Fruit fly (Drosophila melanogaster) whole organism, embryonic: ENCODE results near the gene Pep.
A peak's percentile ranks its signal among the peaks of the same experiment; 100 is the strongest.

Experiments used
- Asciz ChIP-seq: fragments of 200-800 bp; sonication (Bioruptor generic); optimal IDR thresholded peaks from 2 replicates; lab custom pipeline; 2017; ENCODE audit warnings: missing biosample characterization, mild to moderate bottlenecking, missing genetic modification characterization, missing genetic modification reagents
- Atf6 ChIP-seq: fragments of 200-800 bp; sonication (Bioruptor generic); IDR thresholded peaks from 2 replicates; pipeline ENCODE4 v1.3.6; 2022; ENCODE audit warnings: missing biosample characterization, missing genetic modification characterization
- CG11085 ChIP-seq: fragments of 200-800 bp; sonication (Bioruptor generic); IDR thresholded peaks from 2 replicates; pipeline ENCODE4 v1.3.6; 2022; ENCODE audit warnings: missing biosample characterization, missing genetic modification characterization
- CG12769 ChIP-seq: fragments of 200-800 bp; sonication (Bioruptor generic); optimal IDR thresholded peaks from 2 replicates; lab custom pipeline; 2019; ENCODE audit warnings: missing biosample characterization, mild to moderate bottlenecking, missing genetic modification characterization, moderate library complexity
- CG13287 ChIP-seq: fragments of 200-800 bp; sonication (Bioruptor generic); IDR thresholded peaks from 2 replicates; pipeline ENCODE4 v1.3.6; 2022; ENCODE audit warnings: missing biosample characterization, missing genetic modification characterization; ENCODE audit not compliant: partially characterized antibody
- CG13296 ChIP-seq: fragments of 200-800 bp; sonication (Bioruptor generic); optimal IDR thresholded peaks from 3 replicates; lab custom pipeline; 2018; ENCODE audit warnings: missing biosample characterization, mild to moderate bottlenecking, missing genetic modification characterization
- CG13624 ChIP-seq: fragments of 200-800 bp; sonication (Bioruptor generic); optimal IDR thresholded peaks from 2 replicates; lab custom pipeline; 2016; ENCODE audit warnings: missing biosample characterization, missing genetic modification characterization
- CG15269 ChIP-seq: fragments of 200-800 bp; sonication (Bioruptor generic); optimal IDR thresholded peaks from 2 replicates; lab custom pipeline; 2018; ENCODE audit warnings: missing biosample characterization, mild to moderate bottlenecking, missing genetic modification characterization, moderate library complexity
- CG16863 ChIP-seq: fragments of 200-800 bp; sonication (Bioruptor generic); optimal IDR thresholded peaks from 3 replicates; lab custom pipeline; 2016; ENCODE audit warnings: missing biosample characterization, missing genetic modification characterization
- CG2678 ChIP-seq: fragments of 200-800 bp; sonication (Bioruptor generic); optimal IDR thresholded peaks from 3 replicates; lab custom pipeline; 2019; ENCODE audit warnings: missing biosample characterization, mild to moderate bottlenecking, missing genetic modification characterization, moderate library complexity
- CG3163 ChIP-seq: fragments of 200-800 bp; sonication (Bioruptor generic); optimal IDR thresholded peaks from 3 replicates; lab custom pipeline; 2016; ENCODE audit warnings: missing biosample characterization, missing genetic modification characterization
- CG42726 ChIP-seq: fragments of 200-800 bp; sonication (Bioruptor generic); IDR thresholded peaks from 2 replicates; pipeline ENCODE4 v1.3.6; 2022; ENCODE audit warnings: missing biosample characterization, missing genetic modification characterization; ENCODE audit not compliant: partially characterized antibody
- CG6175 ChIP-seq: fragments of 200-800 bp; sonication (Bioruptor generic); IDR thresholded peaks from 3 replicates; pipeline ENCODE4 v1.3.6; 2022; ENCODE audit warnings: missing biosample characterization, missing genetic modification characterization
- CG7556 ChIP-seq: fragments of 200-800 bp; sonication (Bioruptor generic); optimal IDR thresholded peaks from 2 replicates; lab custom pipeline; 2017; ENCODE audit warnings: missing biosample characterization, mild to moderate bottlenecking, missing genetic modification characterization
- CG8478 ChIP-seq: fragments of >200 bp; optimal IDR thresholded peaks from 2 replicates; lab custom pipeline; 2018
- CG8924 ChIP-seq: fragments of 200-800 bp; optimal IDR thresholded peaks from 3 replicates; lab custom pipeline; 2019; ENCODE audit warnings: missing biosample characterization, mild to moderate bottlenecking, missing genetic modification characterization, moderate library complexity
- Dbx ChIP-seq: fragments of 200-800 bp; sonication (Bioruptor generic); IDR thresholded peaks from 3 replicates; pipeline ENCODE4 v1.3.6; 2022; ENCODE audit warnings: missing biosample characterization, missing genetic modification characterization
- Deaf1 ChIP-seq: fragments of 200-800 bp; optimal IDR thresholded peaks from 3 replicates; lab custom pipeline; 2019; ENCODE audit warnings: missing biosample characterization, mild to moderate bottlenecking, missing genetic modification characterization, moderate library complexity
- E2f1 ChIP-seq: fragments of 200-800 bp; sonication (Bioruptor generic); IDR thresholded peaks from 2 replicates; pipeline ENCODE4 v1.3.6; 2022; ENCODE audit warnings: missing biosample characterization, missing genetic modification characterization
- Eip74EF ChIP-seq, 2 experiments: fragments of 200-800 bp in 1 of 2; fragments of >200 bp in 1 of 2; sonication (Bioruptor generic) in 1 of 2; optimal IDR thresholded peaks; 2 replicates each; lab custom pipeline; 2017 to 2019; ENCODE audit warnings: missing biosample characterization in 2 of 2, missing genetic modification characterization in 2 of 2, mild to moderate bottlenecking in 1 of 2, moderate library complexity in 1 of 2
- HLH54F ChIP-seq: fragments of 200-800 bp; sonication (Bioruptor generic); optimal IDR thresholded peaks from 3 replicates; lab custom pipeline; 2016; ENCODE audit warnings: missing biosample characterization, missing genetic modification characterization
- Hey ChIP-seq: fragments of 200-800 bp; sonication (Bioruptor generic); optimal IDR thresholded peaks from 3 replicates; lab custom pipeline; 2018; ENCODE audit warnings: missing biosample characterization, mild to moderate bottlenecking, missing genetic modification characterization
- MBD-R2 ChIP-seq: fragments of 200-800 bp; sonication (Bioruptor generic); IDR thresholded peaks from 2 replicates; pipeline ENCODE4 v1.3.6; 2022; ENCODE audit warnings: missing biosample characterization, missing genetic modification characterization
- Med ChIP-seq: fragments of 200-800 bp; sonication (Bioruptor generic); peaks from one replicate; lab custom pipeline; 2016; ENCODE audit warnings: missing biosample characterization, missing genetic modification characterization, mild to moderate bottlenecking, inconsistent platforms, moderate library complexity
- Trl ChIP-seq, 3 experiments: fragments of >200 bp in 2 of 3; fragments of 200-800 bp in 1 of 3; sonication (Bioruptor generic) in 1 of 3; optimal IDR thresholded peaks; 2 replicates in 1 of 3; 3 replicates in 2 of 3; lab custom pipeline; 2016 to 2017; ENCODE audit warnings: missing biosample characterization in 1 of 3, missing genetic modification characterization in 1 of 3
- abd-A ChIP-seq: fragments of 200-800 bp; sonication (Bioruptor generic); optimal IDR thresholded peaks from 3 replicates; lab custom pipeline; 2019; ENCODE audit warnings: missing biosample characterization, mild to moderate bottlenecking, missing genetic modification characterization, moderate library complexity
- ase ChIP-seq: fragments of 200-800 bp; sonication (Bioruptor generic); IDR thresholded peaks from 3 replicates; pipeline ENCODE4 v1.3.6; 2022; ENCODE audit warnings: missing biosample characterization, missing genetic modification characterization
- br ChIP-seq: fragments of >200 bp; optimal IDR thresholded peaks from 2 replicates; lab custom pipeline; 2017
- chinmo ChIP-seq: fragments of 200-800 bp; sonication (Bioruptor generic); IDR thresholded peaks from 4 replicates; pipeline ENCODE4 v1.3.6; 2022; ENCODE audit warnings: missing biosample characterization, missing genetic modification characterization; ENCODE audit not compliant: partially characterized antibody
- corto ChIP-seq: fragments of 200-800 bp; sonication (Bioruptor generic); optimal IDR thresholded peaks from 2 replicates; lab custom pipeline; 2016; ENCODE audit warnings: missing biosample characterization, mild to moderate bottlenecking, missing genetic modification characterization, moderate library complexity
- crc ChIP-seq: fragments of 200-800 bp; sonication (Bioruptor generic); optimal IDR thresholded peaks from 2 replicates; lab custom pipeline; 2016; ENCODE audit warnings: missing biosample characterization, missing genetic modification characterization
- crol ChIP-seq: fragments of 200-800 bp; sonication (Bioruptor generic); IDR thresholded peaks from 2 replicates; pipeline ENCODE4 v1.3.6; 2022; ENCODE audit warnings: missing biosample characterization, missing genetic modification characterization
- crp ChIP-seq, 2 experiments: fragments of 200-800 bp; sonication (Bioruptor generic); optimal IDR thresholded peaks; 2 replicates in 1 of 2; 3 replicates in 1 of 2; lab custom pipeline; 2017; ENCODE audit warnings: missing biosample characterization in 2 of 2, missing genetic modification characterization in 2 of 2, mild to moderate bottlenecking in 1 of 2, moderate library complexity in 1 of 2
- cwo ChIP-seq: fragments of 200-800 bp; sonication (Bioruptor generic); optimal IDR thresholded peaks from 3 replicates; lab custom pipeline; 2017; ENCODE audit warnings: missing biosample characterization, missing genetic modification characterization, mild to moderate bottlenecking, moderate library complexity, missing genetic modification reagents
- ftz-f1 ChIP-seq: fragments of 200-800 bp; sonication (Bioruptor generic); optimal IDR thresholded peaks from 2 replicates; lab custom pipeline; 2016; ENCODE audit warnings: missing biosample characterization, missing genetic modification characterization
- fu2 ChIP-seq: fragments of 200-800 bp; sonication (Bioruptor generic); optimal IDR thresholded peaks from 2 replicates; lab custom pipeline; 2016; ENCODE audit warnings: missing biosample characterization, missing genetic modification characterization
- gcm2 ChIP-seq: fragments of 200-800 bp; sonication (Bioruptor generic); optimal IDR thresholded peaks from 2 replicates; lab custom pipeline; 2016; ENCODE audit warnings: missing biosample characterization, missing genetic modification characterization
- grau ChIP-seq: fragments of 200-800 bp; optimal IDR thresholded peaks from 3 replicates; lab custom pipeline; 2019; ENCODE audit warnings: missing biosample characterization, mild to moderate bottlenecking, missing genetic modification characterization, moderate library complexity
- her ChIP-seq: fragments of 200-800 bp; sonication (Bioruptor generic); optimal IDR thresholded peaks from 2 replicates; lab custom pipeline; 2016; ENCODE audit warnings: missing biosample characterization, missing genetic modification characterization
- hkb ChIP-seq, 2 experiments: fragments of 200-800 bp in 1 of 2; fragments of >200 bp in 1 of 2; sonication (Bioruptor generic) in 1 of 2; IDR thresholded peaks in 1 of 2; optimal IDR thresholded peaks in 1 of 2; 2 replicates each; pipeline versions ENCODE4 v1.3.6 to Lab custom; 2017 to 2022; ENCODE audit warnings: missing biosample characterization in 1 of 2, missing genetic modification characterization in 1 of 2
- lab ChIP-seq: fragments of 200-800 bp; sonication (Bioruptor generic); optimal IDR thresholded peaks from 3 replicates; lab custom pipeline; 2017; ENCODE audit warnings: missing biosample characterization, missing genetic modification characterization, mild to moderate bottlenecking, moderate library complexity, missing genetic modification reagents
- mirr ChIP-seq: fragments of 200-800 bp; sonication (Bioruptor generic); optimal IDR thresholded peaks from 3 replicates; lab custom pipeline; 2018; ENCODE audit warnings: missing biosample characterization, mild to moderate bottlenecking, missing genetic modification characterization
- rib ChIP-seq: fragments of 200-800 bp; sonication (Bioruptor generic); IDR thresholded peaks from 2 replicates; pipeline ENCODE4 v1.3.6; 2022; ENCODE audit warnings: missing biosample characterization, missing genetic modification characterization
- sd ChIP-seq: fragments of 200-800 bp; sonication (Bioruptor generic); optimal IDR thresholded peaks from 3 replicates; lab custom pipeline; 2018; ENCODE audit warnings: missing biosample characterization, mild to moderate bottlenecking, missing genetic modification characterization, moderate library complexity
- slbo ChIP-seq: fragments of 200-800 bp; sonication (Bioruptor generic); IDR thresholded peaks from 2 replicates; pipeline ENCODE4 v1.3.6; 2022; ENCODE audit warnings: missing biosample characterization, missing genetic modification characterization
- sob ChIP-seq: fragments of 200-800 bp; sonication (Bioruptor generic); IDR thresholded peaks from 2 replicates; pipeline ENCODE4 v1.3.6; 2022; ENCODE audit warnings: missing biosample characterization, missing genetic modification characterization
- tna ChIP-seq: fragments of 200-800 bp; sonication (Bioruptor generic); IDR thresholded peaks from 2 replicates; pipeline ENCODE4 v1.3.6; 2022; ENCODE audit warnings: missing biosample characterization, missing genetic modification characterization; ENCODE audit not compliant: partially characterized antibody
- z ChIP-seq: fragments of 200-800 bp; sonication (Bioruptor generic); IDR thresholded peaks from 3 replicates; pipeline ENCODE4 v1.3.6; 2022; ENCODE audit warnings: missing biosample characterization, missing genetic modification characterization
- zen2 ChIP-seq: fragments of 200-800 bp; sonication (Bioruptor generic); IDR thresholded peaks from 3 replicates; pipeline ENCODE4 v1.3.6; 2022; ENCODE audit warnings: missing biosample characterization, missing genetic modification characterization; ENCODE audit not compliant: partially characterized antibody

Gene Pep

dm6 chr3L:17616876-17617279, 28.0 kb downstream of the Pep start (continued):
- TF ChIP-seq CG2678 (tag; lab: Kevin White, UChicago) (peak; percentile 3), Med (GFP tag; lab: Kevin White, UChicago) (peak; percentile 83), fu2 (GFP tag; lab: Kevin White, UChicago) (peak; percentile 3), sd (tag; lab: Kevin White, UChicago) (peak; percentile 63), CG13624 (GFP tag; lab: Kevin White, UChicago) (peak; percentile 8), her (GFP tag; lab: Kevin White, UChicago) (peak; percentile 19), MBD-R2 (GFP tag; lab: Robert Waterston, UW) (peak; percentile 22; the same call in 1 of the 2 replicates), br (lab: Kevin White, UChicago) (no peak), chinmo (GFP tag; lab: Robert Waterston, UW) (peak; percentile 99), Dbx (GFP tag; lab: Robert Waterston, UW) (peak; percentile 62; the same call in 1 of the 3 replicates), Deaf1 (tag; lab: Kevin White, UChicago) (peak; percentile 47), hkb (optimal IDR thresholded peaks at IDR 0.05; lab: Kevin White, UChicago) (no peak), hkb (GFP tag; IDR thresholded peaks at IDR 0.05; lab: Robert Waterston, UW) (peak; percentile 27; the same call in 1 of the 2 replicates), crp (GFP tag; optimal IDR thresholded peaks at IDR 0.05; lab: Kevin White, UChicago) (no peak), rib (GFP tag; lab: Robert Waterston, UW) (peak; percentile 88), abd-A (tag; lab: Kevin White, UChicago) (peak; percentile 26), CG8478 (lab: Kevin White, UChicago) (peak; percentile 74), CG13287 (GFP tag; lab: Robert Waterston, UW) (peak; percentile 39), Trl (optimal IDR thresholded peaks at IDR 0.05; lab: Kevin White, UChicago) (peak; percentile 38 to 80), Trl (GFP tag; optimal IDR thresholded peaks at IDR 0.05; lab: Kevin White, UChicago) (no peak), slbo (GFP tag; lab: Robert Waterston, UW) (no peak), ftz-f1 (peak; percentile 97), z (GFP tag; lab: Robert Waterston, UW) (peak; percentile 85), grau (tag; lab: Kevin White, UChicago) (no peak), CG8924 (no peak), CG15269 (tag; lab: Kevin White, UChicago) (peak; percentile 66), mirr (GFP tag; lab: Kevin White, UChicago) (peak; percentile 75), crol (GFP tag; lab: Robert Waterston, UW) (peak; percentile 89), Eip74EF (GFP tag; optimal IDR thresholded peaks at IDR 0.05; lab: Kevin White, UChicago) (peak in 1 of 2 experiments; percentile 81), Atf6 (peak; percentile 56; the same call in 1 of the 2 replicates), Asciz (GFP tag; lab: Kevin White, UChicago) (no peak), lab (peak; percentile 26), sob (GFP tag; lab: Robert Waterston, UW) (peak; percentile 55; the same call in 1 of the 2 replicates), CG3163 (GFP tag; lab: Kevin White, UChicago) (peak; percentile 42), CG12769 (tag; lab: Kevin White, UChicago) (peak; percentile 72), CG11085 (GFP tag; lab: Robert Waterston, UW) (no peak), CG13296 (peak; percentile 58), zen2 (GFP tag; lab: Robert Waterston, UW) (0 out of 3 replicates have a peak, but pooled peaks have one; percentile 18), CG42726 (GFP tag; lab: Robert Waterston, UW) (0 out of 2 replicates have a peak, but pooled peaks have one; percentile 15), tna (GFP tag; lab: Robert Waterston, UW) (0 out of 2 replicates have a peak, but pooled peaks have one; percentile 49), gcm2 (no peak), crc (GFP tag; lab: Kevin White, UChicago) (no peak), ase (GFP tag; lab: Robert Waterston, UW) (no peak), CG7556 (GFP tag; lab: Kevin White, UChicago) (no peak), cwo (GFP tag; lab: Kevin White, UChicago) (peak; percentile 68), CG6175 (GFP tag; lab: Robert Waterston, UW) (peak; percentile 61; the same call in 1 of the 3 replicates), CG16863 (GFP tag; lab: Kevin White, UChicago) (no peak), HLH54F (GFP tag; lab: Kevin White, UChicago) (no peak), corto (GFP tag; lab: Kevin White, UChicago) (no peak), E2f1 (peak; percentile 37; the same call in 1 of the 2 replicates), Hey (tag; lab: Kevin White, UChicago) (peak; percentile 16)
